Worm (Caenorhabditis elegans) whole organism, L4 larva: ENCODE data around the gene pgap-1.

Experiments used
- hif-1 ChIP-seq, 2 experiments: sonication (generic microtip); optimal IDR thresholded peaks; 2 replicates each; lab custom pipeline; 2016 to 2017; ENCODE audit warnings: missing compliant biosample characterization in 2 of 2, missing genetic modification characterization in 2 of 2, missing genetic modification reagents in 2 of 2, missing genotype in 2 of 2, mild to moderate bottlenecking in 1 of 2
- jun-1 ChIP-seq: fragments of 150-350 bp; optimal IDR thresholded peaks from 2 replicates; lab custom pipeline; 2014; ENCODE audit warnings: missing biosample characterization, missing genetic modification reagents, missing genetic modification characterization
- lin-1 ChIP-seq: fragments of 200-800 bp; sonication (Bioruptor generic); IDR thresholded peaks from 2 replicates; pipeline ENCODE4 v1.3.6; 2022; ENCODE audit warnings: missing genetic modification reagents, missing genetic modification characterization, missing compliant biosample characterization
- mep-1 ChIP-seq: fragments of 150-350 bp; sonication (generic microtip); optimal IDR thresholded peaks from 3 replicates; lab custom pipeline; 2014; ENCODE audit warnings: missing biosample characterization, missing genetic modification characterization
- skn-1 ChIP-seq: fragments of 150-350 bp; optimal IDR thresholded peaks from 2 replicates; lab custom pipeline; 2014; ENCODE audit warnings: missing biosample characterization, missing genetic modification characterization
- ztf-11 ChIP-seq: fragments of 150-350 bp; optimal IDR thresholded peaks from 2 replicates; lab custom pipeline; 2014; ENCODE audit warnings: missing biosample characterization, missing genetic modification characterization

DNA sequence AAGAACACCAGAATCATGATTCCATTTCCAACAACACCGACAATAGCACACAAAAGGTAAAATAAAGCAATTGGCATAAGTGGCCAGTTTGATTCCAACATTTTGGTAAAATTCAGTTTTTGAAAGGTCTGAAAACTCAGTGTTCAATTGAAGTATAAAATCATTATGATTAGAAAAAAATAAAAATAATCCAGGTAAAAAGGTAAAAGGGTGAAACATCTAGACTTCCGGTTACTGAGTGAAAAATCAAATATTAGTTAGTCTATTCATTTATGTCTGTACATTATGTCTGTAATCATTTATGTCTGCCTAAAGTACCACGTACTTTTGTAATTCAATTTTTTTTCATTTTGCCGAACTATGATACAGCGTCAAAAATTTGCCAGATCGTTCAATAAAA, 13.3 kb downstream of the pgap-1 start, which contains the start of gene srsx-31:
- TF ChIP-seq lin-1 (GFP tag; lab: Robert Waterston, UW) (no peak), ztf-11 (tag; lab: Kevin White, UChicago) (no peak), hif-1 (tag; optimal IDR thresholded peaks at IDR 0.05; lab: Kevin White, UChicago) (no peak), skn-1 (tag; lab: Kevin White, UChicago) (no peak), jun-1 (no peak), mep-1 (no peak)
